Worm (Caenorhabditis elegans): ENCODE measurements around the gene nhr-37.

ce11 chrV:6632925-6633324 is 10.9 kb downstream of the nhr-37 start, which contains the start of gene scd-2:
- TF ChIP-seq aly-2 (tag; optimal IDR thresholded peaks at IDR 0.05) (no peak), lin-15B (tag; optimal IDR thresholded peaks at IDR 0.05) (no peak)

Data from whole organism, L1 larva.